Fruit fly (Drosophila melanogaster) whole organism, embryonic: ENCODE results near the gene Dok.

Experiments used
- Bdp1 ChIP-seq: fragments of 200-800 bp; sonication (Bioruptor generic); optimal IDR thresholded peaks from 3 replicates; lab custom pipeline; 2016; ENCODE audit warnings: missing biosample characterization, missing genetic modification characterization
- C15 ChIP-seq: fragments of 200-800 bp; sonication (Bioruptor generic); IDR thresholded peaks from 3 replicates; pipeline ENCODE4 v1.3.6; 2022; ENCODE audit warnings: missing biosample characterization, missing genetic modification characterization
- CG10147 ChIP-seq: fragments of 200-800 bp; sonication (Bioruptor generic); optimal IDR thresholded peaks from 2 replicates; lab custom pipeline; 2019; ENCODE audit warnings: missing biosample characterization, mild to moderate bottlenecking, missing genetic modification characterization, moderate library complexity
- CG10321 ChIP-seq: fragments of 200-800 bp; sonication (Bioruptor generic); IDR thresholded peaks from 2 replicates; pipeline ENCODE4 v1.3.6; 2022; ENCODE audit warnings: missing biosample characterization, missing genetic modification characterization
- CG10959 ChIP-seq: fragments of 200-800 bp; sonication (Bioruptor generic); IDR thresholded peaks from 2 replicates; pipeline ENCODE4 v1.3.6; 2022; ENCODE audit warnings: missing biosample characterization, missing genetic modification characterization
- CG11504 ChIP-seq: fragments of 200-800 bp; sonication (Bioruptor generic); optimal IDR thresholded peaks from 3 replicates; lab custom pipeline; 2019; ENCODE audit warnings: missing biosample characterization, mild to moderate bottlenecking, missing genetic modification characterization, moderate library complexity
- CG12942 ChIP-seq: fragments of 200-800 bp; sonication (Bioruptor generic); optimal IDR thresholded peaks from 3 replicates; lab custom pipeline; 2016; ENCODE audit warnings: missing biosample characterization, missing genetic modification characterization
- CG13424 ChIP-seq: fragments of 200-800 bp; sonication (Bioruptor generic); optimal IDR thresholded peaks from 2 replicates; lab custom pipeline; 2019; ENCODE audit warnings: missing biosample characterization, mild to moderate bottlenecking, missing genetic modification characterization, moderate library complexity
- CG13775 ChIP-seq: fragments of 200-800 bp; sonication (Bioruptor generic); optimal IDR thresholded peaks from 3 replicates; lab custom pipeline; 2017; ENCODE audit warnings: missing biosample characterization, mild to moderate bottlenecking, missing genetic modification characterization
- CG14710 ChIP-seq: fragments of 200-800 bp; sonication (Bioruptor generic); optimal IDR thresholded peaks from 3 replicates; lab custom pipeline; 2019; ENCODE audit warnings: missing biosample characterization, mild to moderate bottlenecking, missing genetic modification characterization, moderate library complexity
- CG1529 ChIP-seq: fragments of 200-800 bp; sonication (Bioruptor generic); optimal IDR thresholded peaks from 3 replicates; lab custom pipeline; 2018; ENCODE audit warnings: missing biosample characterization, missing genetic modification characterization
- CG15514 ChIP-seq: fragments of 200-800 bp; sonication (Bioruptor generic); optimal IDR thresholded peaks from 3 replicates; lab custom pipeline; 2017; ENCODE audit warnings: missing biosample characterization, missing genetic modification characterization, mild to moderate bottlenecking, moderate library complexity, missing genetic modification reagents
- CG17385 ChIP-seq: fragments of 200-800 bp; sonication (Bioruptor generic); optimal IDR thresholded peaks from 3 replicates; lab custom pipeline; 2018; ENCODE audit warnings: missing biosample characterization, mild to moderate bottlenecking, missing genetic modification characterization
- CG17802 ChIP-seq: fragments of 200-800 bp; sonication (Bioruptor generic); optimal IDR thresholded peaks from 2 replicates; lab custom pipeline; 2018; ENCODE audit warnings: missing biosample characterization, mild to moderate bottlenecking, missing genetic modification characterization, moderate library complexity
- CG18476 ChIP-seq: fragments of 200-800 bp; sonication (Bioruptor generic); optimal IDR thresholded peaks from 2 replicates; lab custom pipeline; 2016; ENCODE audit warnings: missing biosample characterization, mild to moderate bottlenecking, missing genetic modification characterization
- CG2120 ChIP-seq: fragments of 200-800 bp; sonication (Bioruptor generic); optimal IDR thresholded peaks from 3 replicates; lab custom pipeline; 2016; ENCODE audit warnings: missing biosample characterization, missing genetic modification characterization
- CG2678 ChIP-seq: fragments of 200-800 bp; sonication (Bioruptor generic); optimal IDR thresholded peaks from 3 replicates; lab custom pipeline; 2019; ENCODE audit warnings: missing biosample characterization, mild to moderate bottlenecking, missing genetic modification characterization, moderate library complexity
- CG31224 ChIP-seq: fragments of 200-800 bp; sonication (Bioruptor generic); IDR thresholded peaks from 2 replicates; pipeline ENCODE4 v1.3.6; 2022; ENCODE audit warnings: missing biosample characterization, missing genetic modification characterization
- CG33557 ChIP-seq: fragments of 200-800 bp; sonication (Bioruptor generic); optimal IDR thresholded peaks from 2 replicates; lab custom pipeline; 2019; ENCODE audit warnings: missing biosample characterization, mild to moderate bottlenecking, missing genetic modification characterization, moderate library complexity
- CG34422 ChIP-seq: fragments of 200-800 bp; sonication (Bioruptor generic); IDR thresholded peaks from 3 replicates; pipeline ENCODE4 v1.3.6; 2022; ENCODE audit warnings: missing biosample characterization, missing genetic modification characterization
- CG3726 ChIP-seq: fragments of 200-800 bp; sonication (Bioruptor generic); IDR thresholded peaks from 3 replicates; pipeline ENCODE4, ENCODE4 v1.3.6; 2022; ENCODE audit warnings: missing biosample characterization, missing genetic modification characterization
- CG6813 ChIP-seq: fragments of 200-800 bp; sonication (Bioruptor generic); optimal IDR thresholded peaks from 2 replicates; lab custom pipeline; 2017; ENCODE audit warnings: missing biosample characterization, missing genetic modification characterization, mild to moderate bottlenecking, moderate library complexity, missing genetic modification reagents
- CG9215 ChIP-seq: fragments of 200-800 bp; sonication (Bioruptor generic); IDR thresholded peaks from 2 replicates; pipeline ENCODE4 v1.3.6; 2022; ENCODE audit warnings: missing biosample characterization, missing genetic modification characterization
- D ChIP-seq, 2 experiments: fragments of 200-800 bp in 1 of 2; fragments of >200 bp in 1 of 2; sonication (Bioruptor generic) in 1 of 2; optimal IDR thresholded peaks; 2 replicates in 1 of 2; 3 replicates in 1 of 2; lab custom pipeline; 2017; ENCODE audit warnings: mild to moderate bottlenecking in 1 of 2, missing biosample characterization in 1 of 2, missing genetic modification characterization in 1 of 2, missing genetic modification reagents in 1 of 2
- D19A ChIP-seq: fragments of 200-800 bp; optimal IDR thresholded peaks from 3 replicates; lab custom pipeline; 2019; ENCODE audit warnings: missing biosample characterization, mild to moderate bottlenecking, missing genetic modification characterization, moderate library complexity
- Dek ChIP-seq: fragments of 200-800 bp; sonication (Bioruptor generic); optimal IDR thresholded peaks from 3 replicates; lab custom pipeline; 2019; ENCODE audit warnings: missing biosample characterization, mild to moderate bottlenecking, missing genetic modification characterization, moderate library complexity
- Eip74EF ChIP-seq, 2 experiments: fragments of 200-800 bp in 1 of 2; fragments of >200 bp in 1 of 2; sonication (Bioruptor generic) in 1 of 2; optimal IDR thresholded peaks; 2 replicates each; lab custom pipeline; 2017 to 2019; ENCODE audit warnings: missing biosample characterization in 2 of 2, missing genetic modification characterization in 2 of 2, mild to moderate bottlenecking in 1 of 2, moderate library complexity in 1 of 2
- Hr51 ChIP-seq, 2 experiments: fragments of 200-800 bp; sonication (Bioruptor generic); optimal IDR thresholded peaks; 2 replicates in 1 of 2; 3 replicates in 1 of 2; lab custom pipeline; 2016 to 2018; ENCODE audit warnings: missing biosample characterization in 2 of 2, missing genetic modification characterization in 2 of 2, mild to moderate bottlenecking in 1 of 2, moderate library complexity in 1 of 2
- Kr ChIP-seq: fragments of 200-800 bp; sonication (Bioruptor generic); optimal IDR thresholded peaks from 2 replicates; lab custom pipeline; 2017; ENCODE audit warnings: missing biosample characterization, mild to moderate bottlenecking, missing genetic modification characterization
- Lhr ChIP-seq: fragments of 200-800 bp; sonication (Bioruptor generic); optimal IDR thresholded peaks from 3 replicates; lab custom pipeline; 2017; ENCODE audit warnings: mild to moderate bottlenecking, missing biosample characterization, missing genetic modification reagents, missing genetic modification characterization
- Meics ChIP-seq: fragments of 200-800 bp; sonication (Bioruptor generic); optimal IDR thresholded peaks from 2 replicates; lab custom pipeline; 2017; ENCODE audit warnings: missing biosample characterization, mild to moderate bottlenecking, missing genetic modification characterization
- Mes4 ChIP-seq: fragments of 200-800 bp; sonication (Bioruptor generic); optimal IDR thresholded peaks from 2 replicates; lab custom pipeline; 2016; ENCODE audit warnings: missing biosample characterization, missing genetic modification characterization
- NK7.1 ChIP-seq: fragments of 200-800 bp; sonication (Bioruptor generic); optimal IDR thresholded peaks from 3 replicates; lab custom pipeline; 2016; ENCODE audit warnings: missing biosample characterization, missing genetic modification characterization
- PHDP ChIP-seq: fragments of 200-800 bp; sonication (Bioruptor generic); optimal IDR thresholded peaks from 3 replicates; lab custom pipeline; 2018; ENCODE audit warnings: missing biosample characterization, mild to moderate bottlenecking, missing genetic modification characterization, moderate library complexity
- Sox100B ChIP-seq: fragments of 200-800 bp; sonication (Bioruptor generic); optimal IDR thresholded peaks from 3 replicates; lab custom pipeline; 2018; ENCODE audit warnings: missing biosample characterization, mild to moderate bottlenecking, missing genetic modification characterization
- aop ChIP-seq: fragments of 200-800 bp; sonication (Bioruptor generic); IDR thresholded peaks from 2 replicates; pipeline ENCODE4 v1.3.6; 2022; ENCODE audit warnings: missing biosample characterization, missing genetic modification characterization
- dmrt11E ChIP-seq: fragments of 200-800 bp; sonication (Bioruptor generic); optimal IDR thresholded peaks from 3 replicates; lab custom pipeline; 2018; ENCODE audit warnings: missing biosample characterization, mild to moderate bottlenecking, missing genetic modification characterization, moderate library complexity
- emc ChIP-seq: fragments of 200-800 bp; sonication (Bioruptor generic); optimal IDR thresholded peaks from 2 replicates; lab custom pipeline; 2016; ENCODE audit warnings: missing biosample characterization, missing genetic modification characterization
- gce ChIP-seq: fragments of 200-800 bp; sonication (Bioruptor generic); IDR thresholded peaks from 3 replicates; pipeline ENCODE4 v1.3.6; 2022; ENCODE audit warnings: missing biosample characterization, missing genetic modification characterization
- grau ChIP-seq: fragments of 200-800 bp; optimal IDR thresholded peaks from 3 replicates; lab custom pipeline; 2019; ENCODE audit warnings: missing biosample characterization, mild to moderate bottlenecking, missing genetic modification characterization, moderate library complexity
- gro ChIP-seq: fragments of 200-800 bp; sonication (Bioruptor generic); optimal IDR thresholded peaks from 2 replicates; lab custom pipeline; 2016; ENCODE audit warnings: missing biosample characterization, missing genetic modification characterization
- jigr1 ChIP-seq: fragments of 200-800 bp; sonication (Bioruptor generic); IDR thresholded peaks from 3 replicates; pipeline ENCODE4 v1.3.6; 2022; ENCODE audit warnings: missing biosample characterization, missing genetic modification characterization
- maf-S ChIP-seq: fragments of 200-800 bp; sonication (Bioruptor generic); optimal IDR thresholded peaks from 2 replicates; lab custom pipeline; 2016; ENCODE audit warnings: missing biosample characterization, missing genetic modification characterization
- nerfin-2 ChIP-seq: fragments of 200-800 bp; sonication (Bioruptor generic); IDR thresholded peaks from 2 replicates; pipeline ENCODE4 v1.3.6; 2022; ENCODE audit warnings: missing biosample characterization, missing genetic modification characterization; ENCODE audit not compliant: partially characterized antibody
- pnt ChIP-seq: fragments of 200-800 bp; sonication (Bioruptor generic); optimal IDR thresholded peaks from 3 replicates; lab custom pipeline; 2016; ENCODE audit warnings: missing biosample characterization, missing genetic modification characterization
- pros ChIP-seq: fragments of 200-800 bp; sonication (Bioruptor generic); optimal IDR thresholded peaks from 3 replicates; lab custom pipeline; 2019; ENCODE audit warnings: missing biosample characterization, mild to moderate bottlenecking, missing genetic modification characterization, moderate library complexity
- sima ChIP-seq: fragments of 200-800 bp; sonication (Bioruptor generic); optimal IDR thresholded peaks from 2 replicates; lab custom pipeline; 2016; ENCODE audit warnings: missing biosample characterization, missing genetic modification characterization
- unpg ChIP-seq: fragments of 200-800 bp; sonication (Bioruptor generic); optimal IDR thresholded peaks from 3 replicates; lab custom pipeline; 2018; ENCODE audit warnings: missing biosample characterization, mild to moderate bottlenecking, missing genetic modification characterization, moderate library complexity
- zfh1 ChIP-seq: fragments of 200-800 bp; sonication (Bioruptor generic); IDR thresholded peaks from 3 replicates; pipeline ENCODE4 v1.3.6; 2022; ENCODE audit warnings: missing biosample characterization, missing genetic modification characterization

Gene Dok

dm6 chrX:7277038-7277437 lies 47.0 kb upstream of the Dok start (continued):
- peak; percentile 66; the same call in 1 of the 3 replicates for TF ChIP-seq CG34422 (GFP tag; lab: Robert Waterston, UW)
- peak in 1 of 2 experiments; percentile 15 for TF ChIP-seq Eip74EF (GFP tag; optimal IDR thresholded peaks at IDR 0.05; lab: Kevin White, UChicago)
- peak; percentile 85 for TF ChIP-seq CG14710
- TF ChIP-seq jigr1: no peak
- peak; percentile 12 for TF ChIP-seq NK7.1
- peak; percentile 90 for TF ChIP-seq dmrt11E
- no peak for TF ChIP-seq nerfin-2
- TF ChIP-seq CG2678 (tag; lab: Kevin White, UChicago): peak; percentile 74
- TF ChIP-seq CG13775 (GFP tag; lab: Kevin White, UChicago): peak; percentile 72
- peak; percentile 45 for TF ChIP-seq CG2120
- TF ChIP-seq D19A (tag; lab: Kevin White, UChicago): peak; percentile 65
- TF ChIP-seq sima (GFP tag; lab: Kevin White, UChicago): no peak
- TF ChIP-seq C15 (GFP tag; lab: Robert Waterston, UW): no peak
- TF ChIP-seq unpg (GFP tag; lab: Kevin White, UChicago): peak; percentile 70
- TF ChIP-seq maf-S (GFP tag; lab: Kevin White, UChicago): peak; percentile 11
- peak; percentile 59 for TF ChIP-seq Kr (GFP tag; lab: Kevin White, UChicago)
- peak; percentile 26 for TF ChIP-seq CG10147 (GFP tag; lab: Kevin White, UChicago)
- TF ChIP-seq CG31224 (GFP tag; lab: Robert Waterston, UW): no peak
- TF ChIP-seq CG10321 (GFP tag; lab: Robert Waterston, UW): no peak
- TF ChIP-seq gce (GFP tag; lab: Robert Waterston, UW): no peak
- no peak for TF ChIP-seq D (optimal IDR thresholded peaks at IDR 0.05; lab: Kevin White, UChicago)
- peak; percentile 77 for TF ChIP-seq D (GFP tag; optimal IDR thresholded peaks at IDR 0.05; lab: Kevin White, UChicago)
- no peak for TF ChIP-seq pros (GFP tag; lab: Kevin White, UChicago)
- TF ChIP-seq gro: peak; percentile 18
- peak; percentile 59 for TF ChIP-seq CG1529
- peak; percentile 60 for TF ChIP-seq grau
- peak; percentile 82 for TF ChIP-seq zfh1 (GFP tag; lab: Robert Waterston, UW)
- peak; percentile 43 for TF ChIP-seq Sox100B (GFP tag; lab: Kevin White, UChicago)
- peak; percentile 31 for TF ChIP-seq Mes4 (GFP tag; lab: Kevin White, UChicago)
- TF ChIP-seq CG17802: peak; percentile 16
- peak; percentile 29 for TF ChIP-seq CG15514
- no peak for TF ChIP-seq emc (GFP tag; lab: Kevin White, UChicago)
- peak; percentile 8 for TF ChIP-seq Dek
- peak; percentile 57 for TF ChIP-seq CG13424 (tag; lab: Kevin White, UChicago)
- 0 out of 3 replicates have a peak, but pooled peaks have one; percentile 34 for TF ChIP-seq CG3726 (GFP tag; lab: Robert Waterston, UW)
- TF ChIP-seq Meics (GFP tag; lab: Kevin White, UChicago): peak; percentile 47
- TF ChIP-seq CG9215 (GFP tag; lab: Robert Waterston, UW): no peak
- TF ChIP-seq Bdp1: peak; percentile 38
- peak; percentile 45 for TF ChIP-seq CG17385 (GFP tag; lab: Kevin White, UChicago)
- TF ChIP-seq CG6813 (GFP tag; lab: Kevin White, UChicago): peak; percentile 75
- TF ChIP-seq CG12942 (GFP tag; lab: Kevin White, UChicago): no peak
- peak; percentile 70 for TF ChIP-seq CG11504 (tag; lab: Kevin White, UChicago)
- no peak for TF ChIP-seq aop (GFP tag; lab: Robert Waterston, UW)
- TF ChIP-seq CG33557: peak; percentile 80
- TF ChIP-seq Lhr: peak; percentile 5
- peak; percentile 74 for TF ChIP-seq CG10959 (GFP tag; lab: Robert Waterston, UW)
- TF ChIP-seq PHDP (tag; lab: Kevin White, UChicago): peak; percentile 52
- peak; percentile 61 for TF ChIP-seq pnt
- peak; percentile 53 for TF ChIP-seq CG18476 (GFP tag; lab: Kevin White, UChicago)
- peak; percentile 23 to 51 for TF ChIP-seq Hr51 (GFP tag; optimal IDR thresholded peaks at IDR 0.05; lab: Kevin White, UChicago)
